Worm (Caenorhabditis elegans) whole organism, L4 larva: ENCODE measurements around the gene R09D1.13.

Experiments used
- D1046.2 ChIP-seq: fragments of 200-800 bp; sonication (Bioruptor generic); IDR thresholded peaks from 2 replicates; pipeline ENCODE4 v1.3.6; 2022; ENCODE audit warnings: missing genetic modification characterization, missing compliant biosample characterization
- F10B5.3 ChIP-seq: sonication (generic microtip); optimal IDR thresholded peaks from 2 replicates; lab custom pipeline; 2016; ENCODE audit warnings: mild to moderate bottlenecking, missing genetic modification characterization, missing compliant biosample characterization
- T26A8.4 ChIP-seq: fragments of 200-800 bp; sonication (Bioruptor generic); IDR thresholded peaks from 2 replicates; pipeline ENCODE4 v1.3.6; 2022; ENCODE audit warnings: missing genetic modification characterization, missing compliant biosample characterization
- Y48G9A.11 ChIP-seq: fragments of 200-800 bp; sonication (Bioruptor generic); IDR thresholded peaks from 2 replicates; pipeline ENCODE4 v1.3.6; 2022; ENCODE audit warnings: missing genetic modification reagents, missing genetic modification characterization, missing compliant biosample characterization
- Y5F2A.4 ChIP-seq: fragments of 200-800 bp; sonication (Bioruptor generic); optimal IDR thresholded peaks from 2 replicates; lab custom pipeline; 2018; ENCODE audit warnings: mild to moderate bottlenecking, missing genetic modification characterization, missing compliant biosample characterization
- ZK337.2 ChIP-seq: fragments of 200-800 bp; sonication (Bioruptor generic); IDR thresholded peaks from 2 replicates; pipeline ENCODE4 v1.3.6; 2022; ENCODE audit warnings: missing genetic modification reagents, missing genetic modification characterization, missing compliant biosample characterization
- ZK546.5 ChIP-seq, 2 experiments: sonication (generic microtip); optimal IDR thresholded peaks; 2 replicates each; lab custom pipeline; 2017; ENCODE audit warnings: missing biosample characterization in 2 of 2, missing genetic modification characterization in 2 of 2
- aha-1 ChIP-seq: fragments of 150-350 bp; peaks from one replicate; lab custom pipeline; 2014; ENCODE audit warnings: missing biosample characterization, missing genetic modification characterization
- ama-1 ChIP-seq: fragments of 150-350 bp; optimal IDR thresholded peaks from 2 replicates; lab custom pipeline; 2014; ENCODE audit warnings: inconsistent platforms, mixed read lengths
- ceh-20 ChIP-seq: fragments of 200-800 bp; sonication (Bioruptor generic); IDR thresholded peaks from 2 replicates; pipeline ENCODE4 v1.3.6; 2022; ENCODE audit warnings: missing genetic modification reagents, missing genetic modification characterization, missing compliant biosample characterization
- ceh-28 ChIP-seq: fragments of 150-350 bp; optimal IDR thresholded peaks from 2 replicates; lab custom pipeline; 2014; ENCODE audit warnings: missing biosample characterization, missing genetic modification reagents, missing genetic modification characterization
- ceh-62 ChIP-seq: sonication (generic microtip); optimal IDR thresholded peaks from 2 replicates; lab custom pipeline; 2017; ENCODE audit warnings: missing biosample characterization, missing genetic modification characterization
- ceh-82 ChIP-seq: sonication (generic microtip); optimal IDR thresholded peaks from 2 replicates; lab custom pipeline; 2017; ENCODE audit warnings: missing biosample characterization, missing genetic modification characterization
- ces-1 ChIP-seq: fragments of 150-350 bp; sonication (generic microtip); optimal IDR thresholded peaks from 4 replicates; lab custom pipeline; 2014; ENCODE audit warnings: missing biosample characterization, missing genetic modification reagents, missing genetic modification characterization
- ctbp-1 ChIP-seq: fragments of 200-800 bp; sonication (Bioruptor generic); IDR thresholded peaks from 2 replicates; pipeline ENCODE4 v1.3.6; 2022; ENCODE audit warnings: missing genetic modification reagents, missing genetic modification characterization, missing compliant biosample characterization
- daf-12 ChIP-seq: fragments of 150-350 bp; optimal IDR thresholded peaks from 2 replicates; lab custom pipeline; 2014; ENCODE audit warnings: missing biosample characterization, missing genetic modification reagents, missing genetic modification characterization
- daf-16 ChIP-seq, 3 experiments: sonication (generic microtip); optimal IDR thresholded peaks; 2 replicates each; lab custom pipeline; 2016 to 2017; ENCODE audit warnings: missing genetic modification characterization in 3 of 3, missing genetic modification reagents in 3 of 3, mild to moderate bottlenecking in 2 of 3, missing compliant biosample characterization in 2 of 3, missing biosample characterization in 1 of 3, moderate library complexity in 1 of 3
- daf-19 ChIP-seq: fragments of 200-800 bp; sonication (Bioruptor generic); conservative IDR thresholded peaks from 2 replicates; pipeline ENCODE4 v1.3.6; 2022; ENCODE audit warnings: missing genetic modification characterization, missing compliant biosample characterization
- daf-8 ChIP-seq: fragments of 200-800 bp; sonication (Bioruptor generic); IDR thresholded peaks from 2 replicates; pipeline ENCODE4 v1.3.6; 2022; ENCODE audit warnings: missing genetic modification characterization, missing compliant biosample characterization
- fkh-10 ChIP-seq: fragments of 150-350 bp; optimal IDR thresholded peaks from 2 replicates; lab custom pipeline; 2014; ENCODE audit warnings: missing biosample characterization, missing genetic modification reagents, missing genetic modification characterization
- gei-8 ChIP-seq: fragments of 200-800 bp; sonication (Bioruptor generic); optimal IDR thresholded peaks from 2 replicates; lab custom pipeline; 2018; ENCODE audit warnings: mild to moderate bottlenecking, missing genetic modification characterization, missing compliant biosample characterization
- hmg-1.1 ChIP-seq: fragments of 200-800 bp; sonication (Bioruptor generic); IDR thresholded peaks from 2 replicates; pipeline ENCODE4 v1.3.6; 2022; ENCODE audit warnings: missing genetic modification reagents, missing genetic modification characterization, missing compliant biosample characterization
- lim-7 ChIP-seq: fragments of 200-800 bp; sonication (Bioruptor generic); IDR thresholded peaks from 2 replicates; pipeline ENCODE4 v1.3.6; 2022; ENCODE audit warnings: missing genetic modification characterization, missing compliant biosample characterization
- lin-15B ChIP-seq: fragments of 150-350 bp; sonication (generic microtip); optimal IDR thresholded peaks from 3 replicates; lab custom pipeline; 2014; ENCODE audit warnings: missing biosample characterization, missing genetic modification characterization
- lin-38 ChIP-seq: fragments of 200-800 bp; sonication (Bioruptor generic); IDR thresholded peaks from 2 replicates; pipeline ENCODE4 v1.3.6; 2022; ENCODE audit warnings: missing genetic modification reagents, missing genetic modification characterization, missing compliant biosample characterization
- lir-3 ChIP-seq: sonication (generic microtip); optimal IDR thresholded peaks from 2 replicates; lab custom pipeline; 2016; ENCODE audit warnings: mild to moderate bottlenecking, missing genetic modification characterization, missing compliant biosample characterization
- lsy-2 ChIP-seq, 2 experiments: fragments of 150-350 bp in 1 of 2; sonication (generic microtip) in 1 of 2; optimal IDR thresholded peaks; 2 replicates each; lab custom pipeline; 2014 to 2017; ENCODE audit warnings: missing biosample characterization in 2 of 2, missing genetic modification characterization in 2 of 2
- mdt-29 ChIP-seq: fragments of 200-800 bp; sonication (Bioruptor generic); IDR thresholded peaks from 2 replicates; pipeline ENCODE4 v1.3.6; 2022; ENCODE audit warnings: missing genetic modification reagents, missing genetic modification characterization, missing compliant biosample characterization
- mep-1 ChIP-seq: fragments of 150-350 bp; sonication (generic microtip); optimal IDR thresholded peaks from 3 replicates; lab custom pipeline; 2014; ENCODE audit warnings: missing biosample characterization, missing genetic modification characterization
- mes-2 ChIP-seq: sonication (generic microtip); optimal IDR thresholded peaks from 2 replicates; lab custom pipeline; 2016; ENCODE audit warnings: missing genotype, mild to moderate bottlenecking, missing genetic modification characterization, missing compliant biosample characterization; ENCODE audit not compliant: poor library complexity, severe bottlenecking
- mxl-3 ChIP-seq: fragments of 200-800 bp; sonication (Bioruptor generic); optimal IDR thresholded peaks from 2 replicates; lab custom pipeline; 2018; ENCODE audit warnings: mild to moderate bottlenecking, missing genetic modification characterization, missing compliant biosample characterization
- nhr-10 ChIP-seq: fragments of 150-350 bp; optimal IDR thresholded peaks from 2 replicates; lab custom pipeline; 2014; ENCODE audit warnings: missing biosample characterization, missing genetic modification characterization
- nhr-102 ChIP-seq: sonication (generic microtip); optimal IDR thresholded peaks from 2 replicates; lab custom pipeline; 2016; ENCODE audit warnings: mild to moderate bottlenecking, missing genetic modification characterization, moderate library complexity, missing compliant biosample characterization
- nhr-111 ChIP-seq: fragments of 200-800 bp; sonication (Bioruptor generic); optimal IDR thresholded peaks from 2 replicates; lab custom pipeline; 2018; ENCODE audit warnings: mild to moderate bottlenecking, missing genetic modification characterization, missing compliant biosample characterization
- nhr-237 ChIP-seq: sonication (generic microtip); optimal IDR thresholded peaks from 2 replicates; lab custom pipeline; 2017; ENCODE audit warnings: missing biosample characterization, missing genetic modification characterization
- nhr-41 ChIP-seq: fragments of 200-800 bp; sonication (Bioruptor generic); IDR thresholded peaks from 2 replicates; pipeline ENCODE4 v1.3.6; 2022; ENCODE audit warnings: missing genetic modification reagents, missing genetic modification characterization, missing compliant biosample characterization
- nhr-48 ChIP-seq: sonication (generic microtip); optimal IDR thresholded peaks from 2 replicates; lab custom pipeline; 2016; ENCODE audit warnings: mild to moderate bottlenecking, missing genetic modification characterization, missing compliant biosample characterization
- nhr-6 ChIP-seq: fragments of 150-350 bp; optimal IDR thresholded peaks from 2 replicates; lab custom pipeline; 2014; ENCODE audit warnings: missing biosample characterization, missing genetic modification characterization
- nhr-76 ChIP-seq: fragments of 150-350 bp; optimal IDR thresholded peaks from 2 replicates; lab custom pipeline; 2014; ENCODE audit warnings: missing biosample characterization, missing genetic modification characterization
- pha-4 ChIP-seq, 2 experiments: fragments of 150-350 bp in 1 of 2; fragments of 200-800 bp in 1 of 2; sonication (Bioruptor generic) in 1 of 2; IDR thresholded peaks in 1 of 2; optimal IDR thresholded peaks in 1 of 2; 2 replicates each; pipeline versions ENCODE4 v1.3.6 to Lab custom; 2014 to 2022; ENCODE audit warnings: missing genetic modification characterization in 2 of 2, missing genetic modification reagents in 2 of 2, missing biosample characterization in 1 of 2, missing compliant biosample characterization in 1 of 2
- pqm-1 ChIP-seq: sonication (generic microtip); optimal IDR thresholded peaks from 2 replicates; lab custom pipeline; 2017; ENCODE audit warnings: missing biosample characterization, missing genetic modification characterization
- rbr-2 ChIP-seq: sonication (generic microtip); optimal IDR thresholded peaks from 2 replicates; lab custom pipeline; 2016; ENCODE audit warnings: missing genotype, missing genetic modification characterization, missing compliant biosample characterization
- sdz-12 ChIP-seq: fragments of 200-800 bp; sonication (Bioruptor generic); optimal IDR thresholded peaks from 2 replicates; lab custom pipeline; 2018; ENCODE audit warnings: mild to moderate bottlenecking, missing genetic modification characterization, missing compliant biosample characterization
- skn-1 ChIP-seq: fragments of 150-350 bp; optimal IDR thresholded peaks from 2 replicates; lab custom pipeline; 2014; ENCODE audit warnings: missing biosample characterization, missing genetic modification characterization
- snpc-4 ChIP-seq: fragments of 150-350 bp; optimal IDR thresholded peaks from 2 replicates; lab custom pipeline; 2014; ENCODE audit warnings: missing biosample characterization, missing genetic modification characterization
- tag-97 ChIP-seq: fragments of 200-800 bp; sonication (Bioruptor generic); IDR thresholded peaks from 2 replicates; pipeline ENCODE4 v1.3.6; 2022; ENCODE audit warnings: missing genetic modification characterization, missing compliant biosample characterization
- unc-130 ChIP-seq: sonication (generic microtip); optimal IDR thresholded peaks from 2 replicates; lab custom pipeline; 2016; ENCODE audit warnings: missing genetic modification reagents, missing genetic modification characterization, missing compliant biosample characterization
- zag-1 ChIP-seq: fragments of 150-350 bp; optimal IDR thresholded peaks from 2 replicates; lab custom pipeline; 2014; ENCODE audit warnings: missing biosample characterization, missing genetic modification characterization
- zfp-2 ChIP-seq: sonication (generic microtip); optimal IDR thresholded peaks from 2 replicates; lab custom pipeline; 2016; ENCODE audit warnings: mild to moderate bottlenecking, missing genetic modification characterization, missing compliant biosample characterization
- zfp-3 ChIP-seq: fragments of 200-800 bp; sonication (Bioruptor generic); conservative IDR thresholded peaks from 2 replicates; pipeline ENCODE4 v1.3.6; 2022; ENCODE audit warnings: missing genetic modification reagents, missing genetic modification characterization, missing compliant biosample characterization
- zip-2 ChIP-seq: fragments of 150-350 bp; optimal IDR thresholded peaks from 2 replicates; lab custom pipeline; 2014; ENCODE audit warnings: missing biosample characterization, missing genetic modification characterization

R09D1.13 gene

DNA sequence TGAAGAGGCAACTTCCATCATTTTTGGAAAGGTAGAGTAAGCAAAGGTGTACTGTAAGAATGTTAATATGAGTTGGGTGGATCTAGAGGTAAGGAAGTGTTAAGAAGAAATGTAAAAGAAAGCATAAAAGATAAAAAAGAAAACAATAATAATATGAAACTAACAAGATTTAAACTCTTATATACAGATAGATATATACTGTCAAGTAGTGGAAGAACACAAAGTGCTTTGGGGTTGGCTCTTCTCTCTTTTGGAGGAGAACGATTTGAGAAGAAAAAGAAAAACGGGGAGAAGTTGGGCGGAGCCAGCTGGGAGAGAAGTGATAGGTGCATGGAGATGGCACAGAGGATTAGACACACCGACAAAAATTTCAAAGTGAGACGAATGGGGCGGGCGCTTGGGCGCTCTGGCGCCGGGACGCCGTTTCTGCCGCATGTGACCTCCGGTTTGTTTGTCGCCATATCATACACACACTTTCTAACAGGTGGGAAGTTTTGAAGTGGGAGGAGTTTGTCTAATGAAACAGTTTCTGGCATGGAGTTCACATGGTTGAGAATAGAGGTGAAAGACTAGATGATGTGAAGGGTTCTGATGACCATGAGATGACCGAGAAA, 42.2 kb upstream of the R09D1.13 start, which contains the start of gene T19H5.4 (continued):
- TF ChIP-seq mep-1 (tag; lab: Kevin White, UChicago) (peak; percentile 67), ZK546.5 (tag; optimal IDR thresholded peaks at IDR 0.05; lab: Kevin White, UChicago) (no peak), mdt-29 (GFP tag; lab: Robert Waterston, UW) (peak; percentile 71; the same call in 1 of the 2 replicates), ZK337.2 (GFP tag; lab: Robert Waterston, UW) (no peak), mxl-3 (GFP tag; lab: Kevin White, UChicago) (peak; percentile 96), mes-2 (peak; percentile 48), D1046.2 (GFP tag; lab: Robert Waterston, UW) (no peak), nhr-102 (tag; lab: Kevin White, UChicago) (no peak), daf-16 (GFP tag; optimal IDR thresholded peaks at IDR 0.05; lab: Kevin White, UChicago) (peak in 1 of 2 experiments; percentile 4), daf-16 (tag; optimal IDR thresholded peaks at IDR 0.05; lab: Kevin White, UChicago) (peak; percentile 66), daf-19 (no peak), tag-97 (GFP tag; lab: Robert Waterston, UW) (no peak), daf-12 (no peak), F10B5.3 (tag; lab: Kevin White, UChicago) (no peak), snpc-4 (tag; lab: Kevin White, UChicago) (no peak), zfp-2 (tag; lab: Kevin White, UChicago) (no peak), gei-8 (peak; percentile 42), nhr-48 (tag; lab: Kevin White, UChicago) (peak; percentile 76), rbr-2 (tag; lab: Kevin White, UChicago) (peak; percentile 40), lir-3 (tag; lab: Kevin White, UChicago) (no peak), daf-8 (GFP tag; lab: Robert Waterston, UW) (no peak), lin-38 (GFP tag; lab: Robert Waterston, UW) (no peak), lim-7 (peak; percentile 67; the same call in 1 of the 2 replicates), ceh-20 (GFP tag; lab: Robert Waterston, UW) (peak; percentile 65; the same call in 1 of the 2 replicates), unc-130 (GFP tag; lab: Kevin White, UChicago) (no peak), ceh-82 (tag; lab: Kevin White, UChicago) (no peak), ces-1 (GFP tag; lab: Kevin White, UChicago) (no peak), lin-15B (tag; lab: Kevin White, UChicago) (no peak), aha-1 (tag; lab: Kevin White, UChicago) (peak; percentile 79), T26A8.4 (peak; percentile 43; the same call in 1 of the 2 replicates), ama-1 (lab: Kevin White, UChicago) (no peak), fkh-10 (GFP tag; lab: Kevin White, UChicago) (no peak), ctbp-1 (GFP tag; lab: Robert Waterston, UW) (peak; percentile 52; the same call in 1 of the 2 replicates), nhr-76 (tag; lab: Kevin White, UChicago) (no peak), lsy-2 (tag; optimal IDR thresholded peaks at IDR 0.05; lab: Kevin White, UChicago) (peak in 1 of 2 experiments; percentile 3), ceh-62 (tag; lab: Kevin White, UChicago) (no peak), nhr-41 (GFP tag; lab: Robert Waterston, UW) (no peak), skn-1 (tag; lab: Kevin White, UChicago) (no peak), nhr-111 (GFP tag; lab: Kevin White, UChicago) (no peak), pha-4 (GFP tag; IDR thresholded peaks at IDR 0.05; lab: Robert Waterston, UW) (0 out of 2 replicates have a peak, but pooled peaks have one; percentile 50), pha-4 (tag; optimal IDR thresholded peaks at IDR 0.05; lab: Kevin White, UChicago) (no peak), ceh-28 (no peak), zfp-3 (GFP tag; lab: Robert Waterston, UW) (peak; percentile 44; the same call in 1 of the 2 replicates), nhr-6 (tag; lab: Kevin White, UChicago) (no peak), sdz-12 (GFP tag; lab: Kevin White, UChicago) (no peak), zag-1 (tag; lab: Kevin White, UChicago) (no peak), pqm-1 (tag; lab: Kevin White, UChicago) (peak; percentile 41), Y48G9A.11 (GFP tag; lab: Robert Waterston, UW) (no peak), Y5F2A.4 (GFP tag; lab: Kevin White, UChicago) (no peak), zip-2 (no peak), nhr-237 (tag; lab: Kevin White, UChicago) (no peak), hmg-1.1 (GFP tag; lab: Robert Waterston, UW) (peak; percentile 75; the same call in 1 of the 2 replicates), nhr-10 (tag; lab: Kevin White, UChicago) (no peak)
